Fruit fly (Drosophila melanogaster) whole organism, pupa: ENCODE measurements around the gene Spn38F.

Experiments
- CG10348 ChIP-seq: fragments of 200-800 bp; sonication (Bioruptor generic); IDR thresholded peaks from 2 replicates; pipeline ENCODE4 v1.3.6; 2022; ENCODE audit warnings: missing biosample characterization, missing genetic modification characterization
- CG12605 ChIP-seq: fragments of 200-800 bp; sonication (Bioruptor generic); IDR thresholded peaks from 2 replicates; pipeline ENCODE4 v1.3.6; 2022; ENCODE audit warnings: missing biosample characterization, missing genetic modification characterization
- CG13204 ChIP-seq: fragments of 200-800 bp; sonication (Bioruptor generic); optimal IDR thresholded peaks from 2 replicates; lab custom pipeline; 2018; ENCODE audit warnings: missing biosample characterization, mild to moderate bottlenecking, missing genetic modification characterization, moderate library complexity
- CG14655 ChIP-seq: fragments of 200-800 bp; sonication (Bioruptor generic); optimal IDR thresholded peaks from 3 replicates; lab custom pipeline; 2017; ENCODE audit warnings: mild to moderate bottlenecking, missing biosample characterization, missing genetic modification reagents, missing genetic modification characterization
- CG15710 ChIP-seq: fragments of 200-800 bp; sonication (Bioruptor generic); optimal IDR thresholded peaks from 2 replicates; lab custom pipeline; 2018; ENCODE audit warnings: missing biosample characterization, mild to moderate bottlenecking, missing genetic modification characterization, moderate library complexity
- CG17806 ChIP-seq: fragments of 200-800 bp; sonication (Bioruptor generic); optimal IDR thresholded peaks from 2 replicates; lab custom pipeline; 2018; ENCODE audit warnings: missing biosample characterization, mild to moderate bottlenecking, missing genetic modification characterization, moderate library complexity
- CG32121 ChIP-seq: fragments of 200-800 bp; sonication (Bioruptor generic); IDR thresholded peaks from 2 replicates; pipeline ENCODE4 v1.3.6; 2022; ENCODE audit warnings: missing biosample characterization, missing genetic modification characterization
- CG34367 ChIP-seq: fragments of 200-800 bp; sonication (Bioruptor generic); optimal IDR thresholded peaks from 2 replicates; lab custom pipeline; 2018; ENCODE audit warnings: missing biosample characterization, mild to moderate bottlenecking, missing genetic modification characterization
- CG4496 ChIP-seq: fragments of 200-800 bp; sonication (Bioruptor generic); IDR thresholded peaks from 3 replicates; pipeline ENCODE4 v1.3.6; 2022; ENCODE audit warnings: missing biosample characterization, missing genetic modification characterization
- CG8159 ChIP-seq: fragments of 200-800 bp; sonication (Bioruptor generic); optimal IDR thresholded peaks from 3 replicates; lab custom pipeline; 2018; ENCODE audit warnings: missing biosample characterization, mild to moderate bottlenecking, missing genetic modification characterization, moderate library complexity
- CG8301 ChIP-seq: fragments of 200-800 bp; sonication (Bioruptor generic); optimal IDR thresholded peaks from 2 replicates; lab custom pipeline; 2018; ENCODE audit warnings: missing biosample characterization, mild to moderate bottlenecking, missing genetic modification characterization
- CG9948 ChIP-seq: fragments of 200-800 bp; sonication (Bioruptor generic); optimal IDR thresholded peaks from 2 replicates; lab custom pipeline; 2018; ENCODE audit warnings: missing biosample characterization, mild to moderate bottlenecking, missing genetic modification characterization, moderate library complexity
- D1 ChIP-seq: fragments of 200-800 bp; sonication (Bioruptor generic); optimal IDR thresholded peaks from 2 replicates; lab custom pipeline; 2018; ENCODE audit warnings: missing biosample characterization, mild to moderate bottlenecking, missing genetic modification characterization, moderate library complexity
- EcR ChIP-seq: fragments of 200-800 bp; sonication (Bioruptor generic); optimal IDR thresholded peaks from 3 replicates; lab custom pipeline; 2019; ENCODE audit warnings: missing biosample characterization, missing genetic modification characterization, mild to moderate bottlenecking, moderate library complexity, missing genetic modification reagents
- Ets98B ChIP-seq: fragments of 200-800 bp; sonication (Bioruptor generic); IDR thresholded peaks from 2 replicates; pipeline ENCODE4 v1.3.6; 2022; ENCODE audit warnings: missing biosample characterization, missing genetic modification characterization
- Pif1A ChIP-seq: fragments of 200-800 bp; sonication (Bioruptor generic); optimal IDR thresholded peaks from 3 replicates; lab custom pipeline; 2016; ENCODE audit warnings: missing biosample characterization, missing genetic modification characterization
- Pif1B ChIP-seq: fragments of 200-800 bp; sonication (Bioruptor generic); optimal IDR thresholded peaks from 3 replicates; lab custom pipeline; 2016; ENCODE audit warnings: missing biosample characterization, missing genetic modification characterization
- Snoo ChIP-seq: fragments of 200-800 bp; sonication (Bioruptor generic); optimal IDR thresholded peaks from 3 replicates; lab custom pipeline; 2017; ENCODE audit warnings: missing biosample characterization, mild to moderate bottlenecking, missing genetic modification characterization, inconsistent platforms
- fd96Ca ChIP-seq: fragments of 200-800 bp; sonication (Bioruptor generic); IDR thresholded peaks from 3 replicates; pipeline ENCODE4 v1.3.6; 2022; ENCODE audit warnings: missing biosample characterization, missing genetic modification characterization
- gl ChIP-seq: fragments of 200-800 bp; sonication (Bioruptor generic); optimal IDR thresholded peaks from 2 replicates; lab custom pipeline; 2018; ENCODE audit warnings: missing biosample characterization, mild to moderate bottlenecking, missing genetic modification characterization
- rn ChIP-seq: fragments of 200-800 bp; sonication (Bioruptor generic); IDR thresholded peaks from 2 replicates; pipeline ENCODE4 v1.3.6; 2022; ENCODE audit warnings: missing biosample characterization, missing genetic modification characterization

The Spn38F gene

dm6 chr2L:20806619-20807018 is 31.2 kb downstream of the Spn38F start:
- no peak for TF ChIP-seq CG9948 (tag; lab: Kevin White, UChicago)
- no peak for TF ChIP-seq gl (tag; lab: Kevin White, UChicago)
- no peak for TF ChIP-seq EcR
- TF ChIP-seq CG8301, result no peak
- TF ChIP-seq Pif1A (GFP tag; lab: Kevin White, UChicago), result no peak
- TF ChIP-seq CG4496 (GFP tag; lab: Robert Waterston, UW), result no peak
- no peak for TF ChIP-seq D1 (tag; lab: Kevin White, UChicago)
- no peak for TF ChIP-seq CG8159 (tag; lab: Kevin White, UChicago)
- TF ChIP-seq Ets98B (GFP tag; lab: Robert Waterston, UW), result no peak
- TF ChIP-seq CG32121 (GFP tag; lab: Robert Waterston, UW), result no peak
- no peak for TF ChIP-seq CG17806
- TF ChIP-seq CG13204 (GFP tag; lab: Kevin White, UChicago), result no peak

- TF ChIP-seq fd96Ca (GFP tag; lab: Robert Waterston, UW) (peak; percentile 71), D1 (tag; lab: Kevin White, UChicago) (peak; percentile 32), CG14655 (GFP tag; lab: Kevin White, UChicago) (peak; percentile 61), CG32121 (GFP tag; lab: Robert Waterston, UW) (peak; percentile 82), CG4496 (GFP tag; lab: Robert Waterston, UW) (peak; percentile 77), CG13204 (GFP tag; lab: Kevin White, UChicago) (no peak), CG8159 (tag; lab: Kevin White, UChicago) (peak; percentile 70), rn (GFP tag; lab: Robert Waterston, UW) (no peak), Pif1B (GFP tag; lab: Kevin White, UChicago) (peak; percentile 72), Snoo (tag; lab: Kevin White, UChicago) (peak; percentile 68), Ets98B (GFP tag; lab: Robert Waterston, UW) (peak; percentile 82), EcR (no peak), CG17806 (peak; percentile 61), CG9948 (tag; lab: Kevin White, UChicago) (peak; percentile 50), CG8301 (peak; percentile 46), Pif1A (GFP tag; lab: Kevin White, UChicago) (peak; percentile 60), CG15710 (peak; percentile 63), CG12605 (GFP tag; lab: Robert Waterston, UW) (0 out of 2 replicates have a peak, but pooled peaks have one; percentile 26), gl (tag; lab: Kevin White, UChicago) (no peak), CG34367 (tag; lab: Kevin White, UChicago) (peak; percentile 54), CG10348 (GFP tag; lab: Robert Waterston, UW) (no peak)
These were observed 32.0 kb downstream of the Spn38F start for dm6 chr2L:20805624-20806339.

- TF ChIP-seq CG12605 (GFP tag; lab: Robert Waterston, UW) (peak; percentile 29; the same call in 1 of the 2 replicates), Pif1A (GFP tag; lab: Kevin White, UChicago) (no peak), CG17806 (no peak), EcR (no peak), CG32121 (GFP tag; lab: Robert Waterston, UW) (no peak), CG13204 (GFP tag; lab: Kevin White, UChicago) (no peak), CG4496 (GFP tag; lab: Robert Waterston, UW) (0 out of 3 replicates have a peak, but pooled peaks have one; percentile 48)
These were observed 34.0 kb downstream of the Spn38F start for dm6 chr2L:20803733-20804164.

dm6 chr2L:20802839-20803238 is 34.9 kb downstream of the Spn38F start:
- no peak for TF ChIP-seq CG8159 (tag; lab: Kevin White, UChicago)
- TF ChIP-seq CG8301, result no peak
- peak; percentile 59; the same call in 1 of the 3 replicates for TF ChIP-seq CG4496 (GFP tag; lab: Robert Waterston, UW)
- TF ChIP-seq Pif1A (GFP tag; lab: Kevin White, UChicago), result no peak
- peak; percentile 6 for TF ChIP-seq CG9948 (tag; lab: Kevin White, UChicago)
- TF ChIP-seq CG14655 (GFP tag; lab: Kevin White, UChicago), result peak; percentile 6
- no peak for TF ChIP-seq EcR
- TF ChIP-seq D1 (tag; lab: Kevin White, UChicago), result no peak
- 0 out of 2 replicates have a peak, but pooled peaks have one; percentile 17 for TF ChIP-seq rn (GFP tag; lab: Robert Waterston, UW)
- no peak for TF ChIP-seq CG17806
- TF ChIP-seq gl (tag; lab: Kevin White, UChicago), result no peak
- TF ChIP-seq fd96Ca (GFP tag; lab: Robert Waterston, UW), result peak; percentile 48; the same call in 1 of the 3 replicates

DNA sequence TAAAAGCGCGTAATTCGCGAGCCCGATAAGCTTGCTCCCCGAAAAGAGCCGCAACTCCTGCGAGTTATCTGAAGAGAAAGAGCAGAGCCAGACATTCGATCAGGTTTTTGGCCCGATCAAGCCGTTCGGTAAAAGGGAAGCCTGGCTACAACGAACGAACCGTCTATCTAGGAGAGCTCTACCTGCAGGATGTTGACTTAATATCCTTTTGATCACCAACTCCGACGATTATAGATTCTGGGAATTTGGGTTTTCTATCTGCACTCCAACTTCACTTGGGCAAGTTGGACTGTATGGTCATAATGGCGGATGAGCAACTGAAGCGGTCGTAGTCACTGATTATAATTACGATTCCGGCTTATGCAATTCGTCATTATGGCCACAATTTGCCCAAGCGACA is 35.6 kb downstream of the Spn38F start:
- TF ChIP-seq rn (GFP tag; lab: Robert Waterston, UW) (peak; percentile 81), CG13204 (GFP tag; lab: Kevin White, UChicago) (no peak), D1 (tag; lab: Kevin White, UChicago) (no peak), gl (tag; lab: Kevin White, UChicago) (no peak), CG9948 (tag; lab: Kevin White, UChicago) (peak; percentile 34), CG4496 (GFP tag; lab: Robert Waterston, UW) (peak; percentile 88), CG32121 (GFP tag; lab: Robert Waterston, UW) (peak; percentile 85), fd96Ca (GFP tag; lab: Robert Waterston, UW) (peak; percentile 94), Pif1A (GFP tag; lab: Kevin White, UChicago) (peak; percentile 72), CG17806 (peak; percentile 52), CG8301 (peak; percentile 74), Snoo (tag; lab: Kevin White, UChicago) (peak; percentile 4), Pif1B (GFP tag; lab: Kevin White, UChicago) (peak; percentile 74), CG8159 (tag; lab: Kevin White, UChicago) (peak; percentile 63), CG15710 (peak; percentile 52), CG10348 (GFP tag; lab: Robert Waterston, UW) (peak; percentile 46; the same call in 1 of the 2 replicates), CG14655 (GFP tag; lab: Kevin White, UChicago) (peak; percentile 70), Ets98B (GFP tag; lab: Robert Waterston, UW) (peak; percentile 92), CG12605 (GFP tag; lab: Robert Waterston, UW) (peak; percentile 77), EcR (no peak), CG34367 (tag; lab: Kevin White, UChicago) (no peak)
